Fruit fly (Drosophila melanogaster) whole organism, embryonic: ENCODE data around the gene Nepl18.

Experiments used
- Adf1 ChIP-seq: fragments of 200-800 bp; sonication (Bioruptor generic); IDR thresholded peaks from 2 replicates; pipeline ENCODE4 v1.3.6; 2022; ENCODE audit warnings: missing biosample characterization, missing genetic modification characterization
- Bdp1 ChIP-seq: fragments of 200-800 bp; sonication (Bioruptor generic); optimal IDR thresholded peaks from 3 replicates; lab custom pipeline; 2016; ENCODE audit warnings: missing biosample characterization, missing genetic modification characterization
- Blimp-1 ChIP-seq: fragments of 200-800 bp; sonication (Bioruptor generic); optimal IDR thresholded peaks from 3 replicates; lab custom pipeline; 2018; ENCODE audit warnings: missing biosample characterization, missing genetic modification characterization, mild to moderate bottlenecking, moderate library complexity, missing genetic modification reagents
- CG10147 ChIP-seq: fragments of 200-800 bp; sonication (Bioruptor generic); optimal IDR thresholded peaks from 2 replicates; lab custom pipeline; 2019; ENCODE audit warnings: missing biosample characterization, mild to moderate bottlenecking, missing genetic modification characterization, moderate library complexity
- CG11085 ChIP-seq: fragments of 200-800 bp; sonication (Bioruptor generic); IDR thresholded peaks from 2 replicates; pipeline ENCODE4 v1.3.6; 2022; ENCODE audit warnings: missing biosample characterization, missing genetic modification characterization
- CG11247 ChIP-seq: fragments of 200-800 bp; sonication (Bioruptor generic); IDR thresholded peaks from 2 replicates; pipeline ENCODE4 v1.3.6; 2022; ENCODE audit warnings: missing biosample characterization, missing genetic modification characterization
- CG11560 ChIP-seq: fragments of 200-800 bp; sonication (Bioruptor generic); IDR thresholded peaks from 3 replicates; pipeline ENCODE4 v1.3.6; 2022; ENCODE audit warnings: missing biosample characterization, missing genetic modification characterization
- CG1233 ChIP-seq: fragments of 200-800 bp; sonication (Bioruptor generic); optimal IDR thresholded peaks from 4 replicates; lab custom pipeline; 2018; ENCODE audit warnings: missing biosample characterization, mild to moderate bottlenecking, missing genetic modification characterization
- CG12659 ChIP-seq: fragments of 200-800 bp; sonication (Bioruptor generic); optimal IDR thresholded peaks from 3 replicates; lab custom pipeline; 2017; ENCODE audit warnings: mild to moderate bottlenecking, missing biosample characterization, missing genetic modification reagents, missing genetic modification characterization
- CG1602 ChIP-seq: fragments of 200-800 bp; sonication (Bioruptor generic); optimal IDR thresholded peaks from 3 replicates; lab custom pipeline; 2016; ENCODE audit warnings: missing biosample characterization, missing genetic modification characterization
- CG1603 ChIP-seq: fragments of 200-800 bp; sonication (Bioruptor generic); optimal IDR thresholded peaks from 2 replicates; lab custom pipeline; 2019; ENCODE audit warnings: missing biosample characterization, mild to moderate bottlenecking, missing genetic modification characterization, moderate library complexity
- CG16815 ChIP-seq: fragments of 200-800 bp; sonication (Bioruptor generic); optimal IDR thresholded peaks from 3 replicates; lab custom pipeline; 2017; ENCODE audit warnings: missing biosample characterization, mild to moderate bottlenecking, missing genetic modification characterization
- CG18476 ChIP-seq: fragments of 200-800 bp; sonication (Bioruptor generic); optimal IDR thresholded peaks from 2 replicates; lab custom pipeline; 2016; ENCODE audit warnings: missing biosample characterization, mild to moderate bottlenecking, missing genetic modification characterization
- CG30403 ChIP-seq: fragments of 200-800 bp; sonication (Bioruptor generic); optimal IDR thresholded peaks from 3 replicates; lab custom pipeline; 2016; ENCODE audit warnings: missing biosample characterization, missing genetic modification characterization
- CG31224 ChIP-seq: fragments of 200-800 bp; sonication (Bioruptor generic); IDR thresholded peaks from 2 replicates; pipeline ENCODE4 v1.3.6; 2022; ENCODE audit warnings: missing biosample characterization, missing genetic modification characterization
- CG31441 ChIP-seq: fragments of 200-800 bp; sonication (Bioruptor generic); IDR thresholded peaks from 2 replicates; pipeline ENCODE4 v1.3.6; 2022; ENCODE audit warnings: missing biosample characterization, missing genetic modification characterization
- CG3995 ChIP-seq: fragments of 200-800 bp; sonication (Bioruptor generic); optimal IDR thresholded peaks from 3 replicates; lab custom pipeline; 2016; ENCODE audit warnings: missing biosample characterization, missing genetic modification characterization
- CG6765 ChIP-seq: fragments of 200-800 bp; sonication (Bioruptor generic); optimal IDR thresholded peaks from 3 replicates; lab custom pipeline; 2017; ENCODE audit warnings: missing biosample characterization, mild to moderate bottlenecking, missing genetic modification characterization
- CG7556 ChIP-seq: fragments of 200-800 bp; sonication (Bioruptor generic); optimal IDR thresholded peaks from 2 replicates; lab custom pipeline; 2017; ENCODE audit warnings: missing biosample characterization, mild to moderate bottlenecking, missing genetic modification characterization
- CG7987 ChIP-seq: fragments of 200-800 bp; sonication (Bioruptor generic); optimal IDR thresholded peaks from 2 replicates; lab custom pipeline; 2018; ENCODE audit warnings: missing biosample characterization, mild to moderate bottlenecking, missing genetic modification characterization, moderate library complexity
- CG9797 ChIP-seq: fragments of 200-800 bp; sonication (Bioruptor generic); optimal IDR thresholded peaks from 3 replicates; lab custom pipeline; 2018; ENCODE audit warnings: missing biosample characterization, mild to moderate bottlenecking, missing genetic modification characterization
- CkIIα-i1 ChIP-seq: fragments of 200-800 bp; sonication (Bioruptor generic); IDR thresholded peaks from 2 replicates; pipeline ENCODE4 v1.3.6; 2022; ENCODE audit warnings: missing biosample characterization, missing genetic modification characterization
- CoRest ChIP-seq: fragments of 200-800 bp; sonication (Bioruptor generic); optimal IDR thresholded peaks from 3 replicates; lab custom pipeline; 2018; ENCODE audit warnings: missing biosample characterization, mild to moderate bottlenecking, missing genetic modification characterization, moderate library complexity
- D ChIP-seq, 2 experiments: fragments of 200-800 bp in 1 of 2; fragments of >200 bp in 1 of 2; sonication (Bioruptor generic) in 1 of 2; optimal IDR thresholded peaks; 2 replicates in 1 of 2; 3 replicates in 1 of 2; lab custom pipeline; 2017; ENCODE audit warnings: mild to moderate bottlenecking in 1 of 2, missing biosample characterization in 1 of 2, missing genetic modification characterization in 1 of 2, missing genetic modification reagents in 1 of 2
- D19B ChIP-seq: fragments of 200-800 bp; sonication (Bioruptor generic); optimal IDR thresholded peaks from 2 replicates; lab custom pipeline; 2017; ENCODE audit warnings: missing biosample characterization, mild to moderate bottlenecking, missing genetic modification characterization
- HLHmδ ChIP-seq: fragments of 200-800 bp; sonication (Bioruptor generic); optimal IDR thresholded peaks from 2 replicates; lab custom pipeline; 2018; ENCODE audit warnings: missing biosample characterization, mild to moderate bottlenecking, missing genetic modification characterization, moderate library complexity
- Lpt ChIP-seq: fragments of >200 bp; optimal IDR thresholded peaks from 2 replicates; lab custom pipeline; 2018; ENCODE audit warnings: missing biosample characterization, missing genetic modification characterization
- MESR4 ChIP-seq: fragments of 200-800 bp; sonication (Bioruptor generic); optimal IDR thresholded peaks from 2 replicates; lab custom pipeline; 2018; ENCODE audit warnings: missing biosample characterization, mild to moderate bottlenecking, missing genetic modification characterization, moderate library complexity
- PHDP ChIP-seq: fragments of 200-800 bp; sonication (Bioruptor generic); optimal IDR thresholded peaks from 3 replicates; lab custom pipeline; 2018; ENCODE audit warnings: missing biosample characterization, mild to moderate bottlenecking, missing genetic modification characterization, moderate library complexity
- ash1 ChIP-seq: fragments of 200-800 bp; sonication (Bioruptor generic); optimal IDR thresholded peaks from 2 replicates; lab custom pipeline; 2018; ENCODE audit warnings: missing biosample characterization, mild to moderate bottlenecking, missing genetic modification characterization
- caup ChIP-seq: fragments of 200-800 bp; sonication (Bioruptor generic); optimal IDR thresholded peaks from 3 replicates; lab custom pipeline; 2017; ENCODE audit warnings: missing biosample characterization, mild to moderate bottlenecking, missing genetic modification characterization, moderate library complexity; ENCODE audit not compliant: severe bottlenecking
- croc ChIP-seq: fragments of 200-800 bp; sonication (Bioruptor generic); conservative IDR thresholded peaks from 3 replicates; pipeline ENCODE4 v1.3.6; 2022; ENCODE audit warnings: missing biosample characterization, missing genetic modification characterization
- crp ChIP-seq, 2 experiments: fragments of 200-800 bp; sonication (Bioruptor generic); optimal IDR thresholded peaks; 2 replicates in 1 of 2; 3 replicates in 1 of 2; lab custom pipeline; 2017; ENCODE audit warnings: missing biosample characterization in 2 of 2, missing genetic modification characterization in 2 of 2, mild to moderate bottlenecking in 1 of 2, moderate library complexity in 1 of 2
- da ChIP-seq: fragments of 200-800 bp; sonication (Bioruptor generic); optimal IDR thresholded peaks from 2 replicates; lab custom pipeline; 2016; ENCODE audit warnings: missing biosample characterization, missing genetic modification characterization
- dan ChIP-seq: fragments of 200-800 bp; sonication (Bioruptor generic); IDR thresholded peaks from 2 replicates; pipeline ENCODE4 v1.3.6; 2022; ENCODE audit warnings: missing biosample characterization, missing genetic modification characterization
- dimm ChIP-seq: fragments of 200-800 bp; sonication (Bioruptor generic); IDR thresholded peaks from 2 replicates; pipeline ENCODE4 v1.3.6; 2022; ENCODE audit warnings: missing biosample characterization, missing genetic modification characterization
- dysf ChIP-seq: fragments of 200-800 bp; sonication (Bioruptor generic); IDR thresholded peaks from 3 replicates; pipeline ENCODE4 v1.3.6; 2022; ENCODE audit warnings: missing biosample characterization, missing genetic modification characterization
- jing ChIP-seq: fragments of 200-800 bp; sonication (Bioruptor generic); optimal IDR thresholded peaks from 2 replicates; lab custom pipeline; 2018; ENCODE audit warnings: missing biosample characterization, mild to moderate bottlenecking, missing genetic modification characterization
- kni ChIP-seq: fragments of 200-800 bp; sonication (Bioruptor generic); optimal IDR thresholded peaks from 3 replicates; lab custom pipeline; 2017; ENCODE audit warnings: mild to moderate bottlenecking, missing biosample characterization, missing genetic modification reagents, missing genetic modification characterization
- lbe ChIP-seq: fragments of 200-800 bp; sonication (Bioruptor generic); optimal IDR thresholded peaks from 2 replicates; lab custom pipeline; 2016; ENCODE audit warnings: missing biosample characterization, mild to moderate bottlenecking, missing genetic modification characterization
- mam ChIP-seq: fragments of 200-800 bp; sonication (Bioruptor generic); optimal IDR thresholded peaks from 3 replicates; lab custom pipeline; 2016; ENCODE audit warnings: missing biosample characterization, missing genetic modification characterization
- nerfin-2 ChIP-seq: fragments of 200-800 bp; sonication (Bioruptor generic); IDR thresholded peaks from 2 replicates; pipeline ENCODE4 v1.3.6; 2022; ENCODE audit warnings: missing biosample characterization, missing genetic modification characterization; ENCODE audit not compliant: partially characterized antibody
- ranshi ChIP-seq: fragments of 200-800 bp; sonication (Bioruptor generic); IDR thresholded peaks from 2 replicates; pipeline ENCODE4 v1.3.6; 2022; ENCODE audit warnings: missing biosample characterization, missing genetic modification characterization
- rib ChIP-seq: fragments of 200-800 bp; sonication (Bioruptor generic); IDR thresholded peaks from 2 replicates; pipeline ENCODE4 v1.3.6; 2022; ENCODE audit warnings: missing biosample characterization, missing genetic modification characterization
- run ChIP-seq: fragments of 200-800 bp; sonication (Bioruptor generic); optimal IDR thresholded peaks from 3 replicates; lab custom pipeline; 2018; ENCODE audit warnings: missing biosample characterization, mild to moderate bottlenecking, missing genetic modification characterization
- sisA ChIP-seq: fragments of 200-800 bp; sonication (Bioruptor generic); IDR thresholded peaks from 2 replicates; pipeline ENCODE4 v1.3.6; 2022; ENCODE audit warnings: missing biosample characterization, missing genetic modification characterization
- ssp ChIP-seq: fragments of 200-800 bp; sonication (Bioruptor generic); IDR thresholded peaks from 2 replicates; pipeline ENCODE4 v1.3.6; 2022; ENCODE audit warnings: missing biosample characterization, missing genetic modification characterization
- toy ChIP-seq: fragments of 200-800 bp; sonication (Bioruptor generic); IDR thresholded peaks from 2 replicates; pipeline ENCODE4 v1.3.6; 2022; ENCODE audit warnings: missing biosample characterization, missing genetic modification characterization
- twi ChIP-seq: fragments of 200-800 bp; optimal IDR thresholded peaks from 2 replicates; lab custom pipeline; 2019; ENCODE audit warnings: missing biosample characterization, mild to moderate bottlenecking, missing genetic modification characterization, moderate library complexity
- wor ChIP-seq: fragments of 200-800 bp; sonication (Bioruptor generic); IDR thresholded peaks from 2 replicates; pipeline ENCODE4 v1.3.6; 2022; ENCODE audit warnings: missing biosample characterization, missing genetic modification characterization

Gene Nepl18

dm6 chr3R:28911758-28912157 lies 36.3 kb downstream of the Nepl18 start (continued):
- TF ChIP-seq nerfin-2 (GFP tag; lab: Robert Waterston, UW) = no peak
- peak; percentile 35 for TF ChIP-seq run (tag; lab: Kevin White, UChicago)
- TF ChIP-seq CG18476 (GFP tag; lab: Kevin White, UChicago) = peak; percentile 24
- peak; percentile 73 for TF ChIP-seq PHDP
- peak; percentile 71 for TF ChIP-seq ssp (GFP tag; lab: Robert Waterston, UW)
- TF ChIP-seq dan = no peak
- TF ChIP-seq dysf = peak; percentile 88
- TF ChIP-seq lbe (GFP tag; lab: Kevin White, UChicago) = no peak
- TF ChIP-seq CG31224 (GFP tag; lab: Robert Waterston, UW) = peak; percentile 36; the same call in 1 of the 2 replicates
- TF ChIP-seq ash1 (GFP tag; lab: Kevin White, UChicago) = no peak
- TF ChIP-seq twi (tag; lab: Kevin White, UChicago) = no peak
- peak; percentile 70 for TF ChIP-seq jing (GFP tag; lab: Kevin White, UChicago)
- no peak for TF ChIP-seq Lpt (GFP tag; lab: Kevin White, UChicago)
- peak; percentile 60 for TF ChIP-seq CG1602
- peak; percentile 64; the same call in 1 of the 3 replicates for TF ChIP-seq croc (GFP tag; lab: Robert Waterston, UW)
- TF ChIP-seq CG11085 (GFP tag; lab: Robert Waterston, UW) = peak; percentile 24; the same call in 1 of the 2 replicates
- no peak for TF ChIP-seq D (optimal IDR thresholded peaks at IDR 0.05; lab: Kevin White, UChicago)
- TF ChIP-seq D (GFP tag; optimal IDR thresholded peaks at IDR 0.05; lab: Kevin White, UChicago) = no peak
- TF ChIP-seq caup (GFP tag; lab: Kevin White, UChicago) = peak; percentile 48
- peak; percentile 5 for TF ChIP-seq CG6765 (GFP tag; lab: Kevin White, UChicago)
- TF ChIP-seq CG9797 (GFP tag; lab: Kevin White, UChicago) = no peak
- peak; percentile 77 for TF ChIP-seq CG31441 (GFP tag; lab: Robert Waterston, UW)
- TF ChIP-seq da (GFP tag; lab: Kevin White, UChicago) = no peak
- peak; percentile 62 for TF ChIP-seq Blimp-1 (GFP tag; lab: Kevin White, UChicago)
- TF ChIP-seq Adf1 (GFP tag; lab: Robert Waterston, UW) = 0 out of 2 replicates have a peak, but pooled peaks have one; percentile 13
- peak; percentile 47; the same call in 1 of the 2 replicates for TF ChIP-seq rib (GFP tag; lab: Robert Waterston, UW)
- TF ChIP-seq CG10147 (GFP tag; lab: Kevin White, UChicago) = peak; percentile 25
- TF ChIP-seq MESR4 (GFP tag; lab: Kevin White, UChicago) = no peak
- no peak for TF ChIP-seq CG3995
- peak; percentile 75 for TF ChIP-seq CG30403 (GFP tag; lab: Kevin White, UChicago)
- peak; percentile 49 for TF ChIP-seq Bdp1 (GFP tag; lab: Kevin White, UChicago)
- TF ChIP-seq CG1233 = peak; percentile 32
- peak; percentile 78 for TF ChIP-seq CoRest (tag; lab: Kevin White, UChicago)
- no peak for TF ChIP-seq CkIIα-i1 (GFP tag; lab: Robert Waterston, UW)
- peak; percentile 78 for TF ChIP-seq wor (GFP tag; lab: Robert Waterston, UW)
- TF ChIP-seq CG11560 (tag; lab: Robert Waterston, UW) = peak; percentile 54; the same call in 2 of the 3 replicates
- peak; percentile 43 for TF ChIP-seq CG7556 (GFP tag; lab: Kevin White, UChicago)
- TF ChIP-seq D19B (GFP tag; lab: Kevin White, UChicago) = peak; percentile 93
- peak; percentile 78; the same call in 1 of the 2 replicates for TF ChIP-seq ranshi (GFP tag; lab: Robert Waterston, UW)
- TF ChIP-seq dimm (GFP tag; lab: Robert Waterston, UW) = peak; percentile 58; the same call in 1 of the 2 replicates
- TF ChIP-seq CG16815 (GFP tag; lab: Kevin White, UChicago) = peak; percentile 48
- TF ChIP-seq HLHmδ = no peak
- no peak for TF ChIP-seq kni
- no peak for TF ChIP-seq toy
- peak; percentile 65 for TF ChIP-seq CG11247 (GFP tag; lab: Robert Waterston, UW)
- peak; percentile 79 for TF ChIP-seq sisA (GFP tag; lab: Robert Waterston, UW)
- peak in 1 of 2 experiments; percentile 30 for TF ChIP-seq crp (GFP tag; optimal IDR thresholded peaks at IDR 0.05; lab: Kevin White, UChicago)
- peak; percentile 65 for TF ChIP-seq CG12659 (GFP tag; lab: Kevin White, UChicago)
- no peak for TF ChIP-seq CG7987 (GFP tag; lab: Kevin White, UChicago)
- TF ChIP-seq CG1603 (tag; lab: Kevin White, UChicago) = peak; percentile 90
- peak; percentile 78 for TF ChIP-seq mam (GFP tag; lab: Kevin White, UChicago)
